Worm (Caenorhabditis elegans): ENCODE measurements around the gene cdr-3.

ce11 chrV:12405929-12406328, 11.2 kb downstream of the cdr-3 start, which contains the start of gene K01D12.10:
- TF ChIP-seq ceh-82 (tag; optimal IDR thresholded peaks at IDR 0.05) (no peak), pha-4 (tag; optimal IDR thresholded peaks at IDR 0.05) (no peak), nhr-43 (tag; optimal IDR thresholded peaks at IDR 0.05; ENCODE audit: poor library complexity, severe bottlenecking) (no peak), ZK546.5 (tag; optimal IDR thresholded peaks at IDR 0.05) (no peak), egl-27 (tag; optimal IDR thresholded peaks at IDR 0.05) (no peak), pqm-1 (tag; optimal IDR thresholded peaks at IDR 0.05) (no peak), mdl-1 (tag; optimal IDR thresholded peaks at IDR 0.05) (no peak), daf-12 (tag; optimal IDR thresholded peaks at IDR 0.05) (no peak), nhr-237 (tag; optimal IDR thresholded peaks at IDR 0.05) (no peak), mml-1 (tag; optimal IDR thresholded peaks at IDR 0.05) (no peak), nhr-25 (tag; optimal IDR thresholded peaks at IDR 0.05) (no peak), elt-3 (tag; optimal IDR thresholded peaks at IDR 0.05) (no peak), ztf-11 (tag; optimal IDR thresholded peaks at IDR 0.05) (no peak)

Measured in whole organism, L3 larva.